Fruit fly (Drosophila melanogaster) whole organism, embryonic: Measurements from ENCODE around the gene Tnks.

Experiments
- Antp ChIP-seq: fragments of 200-800 bp; sonication (Bioruptor generic); optimal IDR thresholded peaks from 3 replicates; lab custom pipeline; 2016; ENCODE audit warnings: missing biosample characterization, missing genetic modification characterization
- B-H2 ChIP-seq: fragments of 200-800 bp; sonication (Bioruptor generic); optimal IDR thresholded peaks from 2 replicates; lab custom pipeline; 2018; ENCODE audit warnings: missing biosample characterization, mild to moderate bottlenecking, missing genetic modification characterization
- BEAF-32 ChIP-seq: fragments of 200-800 bp; sonication (Bioruptor generic); optimal IDR thresholded peaks from 3 replicates; lab custom pipeline; 2017; ENCODE audit warnings: missing biosample characterization, missing genetic modification characterization, mild to moderate bottlenecking, moderate library complexity, missing genetic modification reagents
- CG11398 ChIP-seq: fragments of 200-800 bp; sonication (Bioruptor generic); optimal IDR thresholded peaks from 2 replicates; lab custom pipeline; 2016; ENCODE audit warnings: missing biosample characterization, missing genetic modification characterization
- CG11560 ChIP-seq: fragments of 200-800 bp; sonication (Bioruptor generic); IDR thresholded peaks from 3 replicates; pipeline ENCODE4 v1.3.6; 2022; ENCODE audit warnings: missing biosample characterization, missing genetic modification characterization
- CG14050 ChIP-seq: fragments of 200-800 bp; sonication (Bioruptor generic); IDR thresholded peaks from 3 replicates; pipeline ENCODE4 v1.3.6; 2022; ENCODE audit warnings: missing biosample characterization, missing genetic modification characterization
- CG14860 ChIP-seq: fragments of 200-800 bp; sonication (Bioruptor generic); IDR thresholded peaks from 3 replicates; pipeline ENCODE4 v1.3.6; 2022; ENCODE audit warnings: missing biosample characterization, missing genetic modification characterization; ENCODE audit not compliant: partially characterized antibody
- CG15479 ChIP-seq: fragments of 200-800 bp; sonication (Bioruptor generic); optimal IDR thresholded peaks from 3 replicates; lab custom pipeline; 2019; ENCODE audit warnings: missing biosample characterization, mild to moderate bottlenecking, missing genetic modification characterization, moderate library complexity
- CG17359 ChIP-seq: fragments of 200-800 bp; sonication (Bioruptor generic); optimal IDR thresholded peaks from 3 replicates; lab custom pipeline; 2018; ENCODE audit warnings: missing biosample characterization, mild to moderate bottlenecking, missing genetic modification characterization, moderate library complexity
- CG17829 ChIP-seq: fragments of 200-800 bp; optimal IDR thresholded peaks from 2 replicates; lab custom pipeline; 2019; ENCODE audit warnings: missing biosample characterization, mild to moderate bottlenecking, missing genetic modification characterization, moderate library complexity
- CG2712 ChIP-seq: fragments of 200-800 bp; optimal IDR thresholded peaks from 3 replicates; lab custom pipeline; 2019; ENCODE audit warnings: missing biosample characterization, mild to moderate bottlenecking, missing genetic modification characterization, moderate library complexity
- CG30020 ChIP-seq: fragments of 200-800 bp; optimal IDR thresholded peaks from 2 replicates; lab custom pipeline; 2019; ENCODE audit warnings: missing biosample characterization, mild to moderate bottlenecking, missing genetic modification characterization, moderate library complexity
- CG32532 ChIP-seq: fragments of 200-800 bp; sonication (Bioruptor generic); IDR thresholded peaks from 2 replicates; pipeline ENCODE4 v1.3.6; 2022; ENCODE audit warnings: missing biosample characterization, missing genetic modification characterization
- CG4404 ChIP-seq: fragments of 200-800 bp; sonication (Bioruptor generic); IDR thresholded peaks from 2 replicates; pipeline ENCODE4 v1.3.6; 2022; ENCODE audit warnings: missing biosample characterization, missing genetic modification characterization
- CG6683 ChIP-seq: fragments of 200-800 bp; sonication (Bioruptor generic); optimal IDR thresholded peaks from 2 replicates; lab custom pipeline; 2017; ENCODE audit warnings: missing biosample characterization, mild to moderate bottlenecking, missing genetic modification characterization, missing genetic modification reagents
- CG8089 ChIP-seq: fragments of 200-800 bp; sonication (Bioruptor generic); optimal IDR thresholded peaks from 3 replicates; lab custom pipeline; 2016; ENCODE audit warnings: missing biosample characterization, missing genetic modification characterization
- Drgx ChIP-seq: fragments of 200-800 bp; sonication (Bioruptor generic); IDR thresholded peaks from 2 replicates; pipeline ENCODE4 v1.3.6; 2022; ENCODE audit warnings: missing biosample characterization, missing genetic modification characterization
- H15 ChIP-seq: fragments of 200-800 bp; sonication (Bioruptor generic); IDR thresholded peaks from 3 replicates; pipeline ENCODE4 v1.3.6; 2022; ENCODE audit warnings: missing biosample characterization, missing genetic modification characterization
- Hey ChIP-seq: fragments of 200-800 bp; sonication (Bioruptor generic); optimal IDR thresholded peaks from 3 replicates; lab custom pipeline; 2018; ENCODE audit warnings: missing biosample characterization, mild to moderate bottlenecking, missing genetic modification characterization
- Hr39 ChIP-seq: fragments of >200 bp; optimal IDR thresholded peaks from 2 replicates; lab custom pipeline; 2017
- MESR4 ChIP-seq: fragments of 200-800 bp; sonication (Bioruptor generic); optimal IDR thresholded peaks from 2 replicates; lab custom pipeline; 2018; ENCODE audit warnings: missing biosample characterization, mild to moderate bottlenecking, missing genetic modification characterization, moderate library complexity
- MTF-1 ChIP-seq: fragments of 200-800 bp; sonication (Bioruptor generic); optimal IDR thresholded peaks from 2 replicates; lab custom pipeline; 2018; ENCODE audit warnings: missing biosample characterization, mild to moderate bottlenecking, missing genetic modification characterization, borderline replicate concordance
- NfI ChIP-seq: fragments of 200-800 bp; sonication (Bioruptor generic); optimal IDR thresholded peaks from 3 replicates; lab custom pipeline; 2018; ENCODE audit warnings: missing biosample characterization, mild to moderate bottlenecking, missing genetic modification characterization, moderate library complexity
- Rfx ChIP-seq: fragments of 200-800 bp; sonication (Bioruptor generic); IDR thresholded peaks from 2 replicates; pipeline ENCODE4 v1.3.6; 2022; ENCODE audit warnings: missing biosample characterization, missing genetic modification characterization
- Tbp ChIP-seq: fragments of >200 bp; optimal IDR thresholded peaks from 2 replicates; lab custom pipeline; 2018; ENCODE audit warnings: missing biosample characterization, missing genetic modification characterization
- Vsx1 ChIP-seq: fragments of 200-800 bp; sonication (Bioruptor generic); optimal IDR thresholded peaks from 2 replicates; lab custom pipeline; 2017; ENCODE audit warnings: missing biosample characterization, mild to moderate bottlenecking, missing genetic modification characterization, missing genetic modification reagents
- Xrp1 ChIP-seq: fragments of 200-800 bp; sonication (Bioruptor generic); IDR thresholded peaks from 2 replicates; pipeline ENCODE4 v1.3.6; 2022; ENCODE audit warnings: missing biosample characterization, missing genetic modification characterization
- az2 ChIP-seq: fragments of 200-800 bp; sonication (Bioruptor generic); optimal IDR thresholded peaks from 3 replicates; lab custom pipeline; 2016; ENCODE audit warnings: missing biosample characterization, missing genetic modification characterization
- caup ChIP-seq: fragments of 200-800 bp; sonication (Bioruptor generic); optimal IDR thresholded peaks from 3 replicates; lab custom pipeline; 2017; ENCODE audit warnings: missing biosample characterization, mild to moderate bottlenecking, missing genetic modification characterization, moderate library complexity; ENCODE audit not compliant: severe bottlenecking
- chm ChIP-seq: fragments of 200-800 bp; sonication (Bioruptor generic); IDR thresholded peaks from 2 replicates; pipeline ENCODE4 v1.3.6; 2022; ENCODE audit warnings: missing biosample characterization, missing genetic modification characterization
- croc ChIP-seq: fragments of 200-800 bp; sonication (Bioruptor generic); conservative IDR thresholded peaks from 3 replicates; pipeline ENCODE4 v1.3.6; 2022; ENCODE audit warnings: missing biosample characterization, missing genetic modification characterization
- ems ChIP-seq: fragments of 200-800 bp; sonication (Bioruptor generic); optimal IDR thresholded peaks from 3 replicates; lab custom pipeline; 2016; ENCODE audit warnings: missing biosample characterization, missing genetic modification characterization
- gem ChIP-seq: fragments of 200-800 bp; sonication (Bioruptor generic); optimal IDR thresholded peaks from 2 replicates; lab custom pipeline; 2019; ENCODE audit warnings: missing biosample characterization, mild to moderate bottlenecking, missing genetic modification characterization, moderate library complexity
- grn ChIP-seq: fragments of 200-800 bp; sonication (Bioruptor generic); optimal IDR thresholded peaks from 3 replicates; lab custom pipeline; 2017; ENCODE audit warnings: missing biosample characterization, missing genetic modification characterization
- h ChIP-seq: fragments of >200 bp; optimal IDR thresholded peaks from 2 replicates; lab custom pipeline; 2017
- ind ChIP-seq: fragments of 200-800 bp; sonication (Bioruptor generic); optimal IDR thresholded peaks from 3 replicates; lab custom pipeline; 2016; ENCODE audit warnings: missing biosample characterization, missing genetic modification characterization
- lilli ChIP-seq: fragments of 200-800 bp; sonication (Bioruptor generic); optimal IDR thresholded peaks from 3 replicates; lab custom pipeline; 2016; ENCODE audit warnings: missing biosample characterization, missing genetic modification characterization
- mam ChIP-seq: fragments of 200-800 bp; sonication (Bioruptor generic); optimal IDR thresholded peaks from 3 replicates; lab custom pipeline; 2016; ENCODE audit warnings: missing biosample characterization, missing genetic modification characterization
- nau ChIP-seq: fragments of 200-800 bp; sonication (Bioruptor generic); optimal IDR thresholded peaks from 3 replicates; lab custom pipeline; 2017; ENCODE audit warnings: missing biosample characterization, mild to moderate bottlenecking, missing genetic modification characterization, missing genetic modification reagents
- nom ChIP-seq: fragments of 200-800 bp; sonication (Bioruptor generic); optimal IDR thresholded peaks from 2 replicates; lab custom pipeline; 2017; ENCODE audit warnings: missing biosample characterization, missing genetic modification characterization, mild to moderate bottlenecking, moderate library complexity, missing genetic modification reagents
- pho ChIP-seq: fragments of 200-800 bp; sonication (Bioruptor generic); optimal IDR thresholded peaks from 2 replicates; lab custom pipeline; 2016; ENCODE audit warnings: missing biosample characterization, missing genetic modification characterization
- ro ChIP-seq: fragments of 200-800 bp; sonication (Bioruptor generic); IDR thresholded peaks from 2 replicates; pipeline ENCODE4 v1.3.6; 2022; ENCODE audit warnings: missing biosample characterization, missing genetic modification characterization
- row ChIP-seq: fragments of 200-800 bp; sonication (Bioruptor generic); IDR thresholded peaks from 3 replicates; pipeline ENCODE4 v1.3.6; 2022; ENCODE audit warnings: missing biosample characterization, missing genetic modification characterization
- schlank ChIP-seq: fragments of 200-800 bp; sonication (Bioruptor generic); optimal IDR thresholded peaks from 2 replicates; lab custom pipeline; 2018; ENCODE audit warnings: missing biosample characterization, mild to moderate bottlenecking, missing genetic modification characterization
- slbo ChIP-seq: fragments of 200-800 bp; sonication (Bioruptor generic); IDR thresholded peaks from 2 replicates; pipeline ENCODE4 v1.3.6; 2022; ENCODE audit warnings: missing biosample characterization, missing genetic modification characterization
- sna ChIP-seq: fragments of 200-800 bp; sonication (Bioruptor generic); IDR thresholded peaks from 2 replicates; pipeline ENCODE4 v1.3.6; 2022; ENCODE audit warnings: missing biosample characterization, missing genetic modification characterization; ENCODE audit not compliant: partially characterized antibody
- sqz ChIP-seq: fragments of 200-800 bp; sonication (Bioruptor generic); optimal IDR thresholded peaks from 3 replicates; lab custom pipeline; 2018; ENCODE audit warnings: missing biosample characterization, mild to moderate bottlenecking, missing genetic modification characterization
- tap ChIP-seq: fragments of 200-800 bp; optimal IDR thresholded peaks from 3 replicates; lab custom pipeline; 2019; ENCODE audit warnings: missing biosample characterization, mild to moderate bottlenecking, missing genetic modification characterization, moderate library complexity
- toy ChIP-seq: fragments of 200-800 bp; sonication (Bioruptor generic); IDR thresholded peaks from 2 replicates; pipeline ENCODE4 v1.3.6; 2022; ENCODE audit warnings: missing biosample characterization, missing genetic modification characterization
- trh ChIP-seq: fragments of 200-800 bp; sonication (Bioruptor generic); optimal IDR thresholded peaks from 2 replicates; lab custom pipeline; 2016; ENCODE audit warnings: missing biosample characterization, missing genetic modification characterization
- usp ChIP-seq: fragments of >200 bp; optimal IDR thresholded peaks from 2 replicates; lab custom pipeline; 2017; ENCODE audit warnings: missing biosample characterization, missing genetic modification characterization

Tnks gene

DNA sequence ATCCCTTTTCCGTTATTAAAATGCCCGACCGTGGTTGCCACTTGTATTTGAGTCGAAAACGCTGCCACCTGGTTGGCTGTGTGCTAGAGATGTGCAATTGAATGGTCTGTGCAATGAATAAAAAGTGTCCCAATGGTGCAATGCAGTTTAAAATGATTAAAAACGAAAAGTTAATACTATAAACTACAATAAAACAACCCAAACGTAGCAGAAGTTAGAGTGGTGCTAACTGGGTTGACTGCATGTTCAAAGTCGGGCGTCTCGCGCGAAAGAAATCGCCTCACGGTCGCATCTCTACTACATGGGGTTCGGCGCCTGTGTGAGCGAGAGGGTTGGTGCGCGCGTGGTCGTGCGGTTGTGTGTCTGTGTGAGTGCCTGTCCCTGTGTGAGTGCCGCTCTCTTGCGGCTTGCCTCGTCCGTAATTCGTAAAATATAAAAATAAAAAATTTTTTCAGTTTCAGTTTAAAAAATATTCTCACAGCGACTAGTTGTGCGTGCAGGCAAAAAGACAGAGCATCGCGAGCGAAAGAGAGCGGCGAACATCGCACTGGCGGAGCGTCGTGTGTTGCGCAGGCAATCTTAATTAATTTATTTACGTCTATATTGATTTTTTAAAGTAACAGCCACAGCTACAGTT is 14.1 kb downstream of the Tnks start (continued):
- TF ChIP-seq nau (GFP tag; lab: Kevin White, UChicago): peak; percentile 88
- TF ChIP-seq mam (GFP tag; lab: Kevin White, UChicago): peak; percentile 98
- TF ChIP-seq ems (GFP tag; lab: Kevin White, UChicago): peak; percentile 93
- TF ChIP-seq caup: peak; percentile 91
- no peak for TF ChIP-seq usp
- peak; percentile 96 for TF ChIP-seq slbo
- peak; percentile 94 for TF ChIP-seq gem (tag; lab: Kevin White, UChicago)
- peak; percentile 79 for TF ChIP-seq trh
- peak; percentile 80 for TF ChIP-seq CG15479
- TF ChIP-seq CG6683 (GFP tag; lab: Kevin White, UChicago): peak; percentile 88
- no peak for TF ChIP-seq h
- peak; percentile 27 for TF ChIP-seq nom (GFP tag; lab: Kevin White, UChicago)
- peak; percentile 82 for TF ChIP-seq schlank
- TF ChIP-seq BEAF-32: peak; percentile 97
- TF ChIP-seq toy: peak; percentile 73
- TF ChIP-seq Drgx: peak; percentile 69
- peak; percentile 90 for TF ChIP-seq az2 (GFP tag; lab: Kevin White, UChicago)
- peak; percentile 73 for TF ChIP-seq Vsx1 (GFP tag; lab: Kevin White, UChicago)
- TF ChIP-seq sna (GFP tag; lab: Robert Waterston, UW): peak; percentile 96
- peak; percentile 92 for TF ChIP-seq CG32532 (GFP tag; lab: Robert Waterston, UW)
- TF ChIP-seq croc (GFP tag; lab: Robert Waterston, UW): peak; percentile 81
- TF ChIP-seq tap (tag; lab: Kevin White, UChicago): peak; percentile 70
- peak; percentile 80 for TF ChIP-seq CG14050 (GFP tag; lab: Robert Waterston, UW)
- TF ChIP-seq Hr39: no peak
- TF ChIP-seq CG17829 (tag; lab: Kevin White, UChicago): peak; percentile 94
- TF ChIP-seq row (GFP tag; lab: Robert Waterston, UW): peak; percentile 98
- TF ChIP-seq lilli (GFP tag; lab: Kevin White, UChicago): peak; percentile 97
- TF ChIP-seq CG4404 (GFP tag; lab: Robert Waterston, UW): peak; percentile 95
- peak; percentile 82 for TF ChIP-seq CG30020 (tag; lab: Kevin White, UChicago)
- TF ChIP-seq Rfx: peak; percentile 94
- TF ChIP-seq Antp (GFP tag; lab: Kevin White, UChicago): peak; percentile 97
- peak; percentile 57 for TF ChIP-seq sqz (GFP tag; lab: Kevin White, UChicago)
- peak; percentile 85 for TF ChIP-seq Xrp1 (GFP tag; lab: Robert Waterston, UW)
- peak; percentile 55 for TF ChIP-seq grn (GFP tag; lab: Kevin White, UChicago)
- TF ChIP-seq CG11560 (tag; lab: Robert Waterston, UW): peak; percentile 85
- TF ChIP-seq CG11398 (GFP tag; lab: Kevin White, UChicago): peak; percentile 94
- TF ChIP-seq MTF-1 (GFP tag; lab: Kevin White, UChicago): peak; percentile 73
- TF ChIP-seq CG14860 (GFP tag; lab: Robert Waterston, UW): peak; percentile 86
- peak; percentile 76 for TF ChIP-seq ro
- peak; percentile 96 for TF ChIP-seq ind
- peak; percentile 94 for TF ChIP-seq CG8089 (GFP tag; lab: Kevin White, UChicago)
- TF ChIP-seq NfI: peak; percentile 93
- TF ChIP-seq Tbp: no peak
- peak; percentile 90 for TF ChIP-seq H15 (GFP tag; lab: Robert Waterston, UW)
- TF ChIP-seq CG2712: peak; percentile 92
- peak; percentile 15 for TF ChIP-seq MESR4
- TF ChIP-seq Hey (tag; lab: Kevin White, UChicago): peak; percentile 77
- peak; percentile 90 for TF ChIP-seq B-H2
- peak; percentile 96 for TF ChIP-seq pho (GFP tag; lab: Kevin White, UChicago)
- peak; percentile 78 for TF ChIP-seq chm (GFP tag; lab: Robert Waterston, UW)
- TF ChIP-seq CG17359: peak; percentile 84
